Fruit fly (Drosophila melanogaster) S2 (cell line): Measurements from ENCODE around the gene Naam.

Source experiments
- CG8478 ChIP-seq: fragments of >200 bp; optimal IDR thresholded peaks from 2 replicates; lab custom pipeline; 2018
- CTCF ChIP-seq, 2 experiments: fragments of >200 bp; optimal IDR thresholded peaks; 2 replicates each; lab custom pipeline; 2018

DNA sequence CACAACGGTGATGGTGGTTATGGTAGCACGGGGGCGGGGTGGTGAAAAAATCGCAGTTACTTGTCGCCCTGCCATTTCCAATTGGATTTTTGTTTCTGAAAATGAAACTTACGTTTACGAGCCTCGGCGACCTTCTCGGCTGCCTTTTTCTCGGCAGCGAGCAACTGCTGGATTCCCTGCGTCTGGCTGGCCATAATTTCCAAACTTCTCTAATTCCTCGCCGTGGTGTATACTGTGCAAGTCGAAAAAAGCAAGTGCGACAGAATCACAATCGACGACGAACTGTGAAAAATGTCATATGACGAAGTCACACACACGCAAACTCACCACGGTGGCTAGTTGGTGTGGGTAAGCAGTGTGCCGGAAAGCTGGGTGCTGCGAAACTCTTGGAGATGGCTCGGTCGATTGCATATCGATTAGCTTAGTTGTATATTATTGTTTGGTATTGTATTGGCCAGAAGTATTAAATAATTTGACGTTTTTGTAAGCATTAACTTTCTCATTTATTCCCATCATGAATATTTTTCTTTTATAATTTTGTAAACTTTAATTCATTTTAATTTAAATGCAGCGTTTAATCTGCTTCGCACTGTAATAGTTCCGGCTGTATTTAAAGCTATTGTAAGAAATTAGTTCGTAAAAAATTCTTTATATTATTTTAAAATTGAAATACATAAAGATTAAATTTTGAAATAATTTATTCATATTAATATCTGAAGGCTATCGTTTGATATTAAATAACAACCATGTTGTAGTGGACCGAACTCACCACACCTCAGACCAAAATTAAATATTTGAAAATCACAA, 27.0 kb upstream of the Naam start, which contains the start of gene Vha13:
- TF ChIP-seq CTCF (optimal IDR thresholded peaks at IDR 0.05; lab: Kevin White, UChicago) (no peak), CG8478 (lab: Kevin White, UChicago) (no peak)
